Worm (Caenorhabditis elegans) whole organism, L1 larva: ENCODE measurements around the gene clec-40.

Experiments used
- ceh-82 ChIP-seq, 3 experiments: fragments of 150-350 bp in 1 of 3; sonication (generic microtip) in 2 of 3; optimal IDR thresholded peaks; 2 replicates each; lab custom pipeline; 2014 to 2017; ENCODE audit warnings: missing biosample characterization in 3 of 3, missing genetic modification characterization in 3 of 3
- fkh-4 ChIP-seq: sonication (generic microtip); optimal IDR thresholded peaks from 2 replicates; lab custom pipeline; 2016; ENCODE audit warnings: missing compliant biosample characterization, missing genetic modification characterization, borderline replicate concordance
- mab-9 ChIP-seq: fragments of 200-800 bp; sonication (Bioruptor generic); IDR thresholded peaks from 2 replicates; pipeline ENCODE4 v1.3.6; 2022; ENCODE audit warnings: missing genetic modification reagents, missing genetic modification characterization, missing compliant biosample characterization
- nhr-11 ChIP-seq: fragments of 150-350 bp; optimal IDR thresholded peaks from 2 replicates; lab custom pipeline; 2014; ENCODE audit warnings: missing biosample characterization, missing genetic modification characterization
- nhr-76 ChIP-seq: sonication (generic microtip); optimal IDR thresholded peaks from 2 replicates; lab custom pipeline; 2017; ENCODE audit warnings: missing biosample characterization, missing genetic modification characterization
- nhr-77 ChIP-seq: fragments of 150-350 bp; optimal IDR thresholded peaks from 2 replicates; lab custom pipeline; 2014; ENCODE audit warnings: missing biosample characterization, missing genetic modification characterization
- snpc-4 ChIP-seq: fragments of 150-350 bp; optimal IDR thresholded peaks from 2 replicates; lab custom pipeline; 2014; ENCODE audit warnings: missing biosample characterization, missing genetic modification characterization
- zag-1 ChIP-seq: fragments of 150-350 bp; optimal IDR thresholded peaks from 2 replicates; lab custom pipeline; 2014; ENCODE audit warnings: missing biosample characterization, missing genetic modification characterization

- TF ChIP-seq snpc-4 = no peak
- no peak for TF ChIP-seq mab-9 (GFP tag; lab: Robert Waterston, UW)
- no peak for TF ChIP-seq zag-1 (tag; lab: Kevin White, UChicago)
- TF ChIP-seq fkh-4 (tag; lab: Kevin White, UChicago) = no peak
- TF ChIP-seq nhr-11 = no peak
- TF ChIP-seq nhr-77 (tag; lab: Kevin White, UChicago) = no peak
- TF ChIP-seq nhr-76 = no peak
- TF ChIP-seq ceh-82 (tag; optimal IDR thresholded peaks at IDR 0.05; lab: Kevin White, UChicago) = no peak
Measured at ce11 chrV:16831921-16832320, 8.9 kb downstream of the clec-40 start, which contains the start of gene srh-215.
